Fruit fly (Drosophila melanogaster): ENCODE data around the gene Pldn.
A peak's percentile ranks its signal among the peaks of the same experiment; 100 is the strongest.

Gene Pldn

DNA sequence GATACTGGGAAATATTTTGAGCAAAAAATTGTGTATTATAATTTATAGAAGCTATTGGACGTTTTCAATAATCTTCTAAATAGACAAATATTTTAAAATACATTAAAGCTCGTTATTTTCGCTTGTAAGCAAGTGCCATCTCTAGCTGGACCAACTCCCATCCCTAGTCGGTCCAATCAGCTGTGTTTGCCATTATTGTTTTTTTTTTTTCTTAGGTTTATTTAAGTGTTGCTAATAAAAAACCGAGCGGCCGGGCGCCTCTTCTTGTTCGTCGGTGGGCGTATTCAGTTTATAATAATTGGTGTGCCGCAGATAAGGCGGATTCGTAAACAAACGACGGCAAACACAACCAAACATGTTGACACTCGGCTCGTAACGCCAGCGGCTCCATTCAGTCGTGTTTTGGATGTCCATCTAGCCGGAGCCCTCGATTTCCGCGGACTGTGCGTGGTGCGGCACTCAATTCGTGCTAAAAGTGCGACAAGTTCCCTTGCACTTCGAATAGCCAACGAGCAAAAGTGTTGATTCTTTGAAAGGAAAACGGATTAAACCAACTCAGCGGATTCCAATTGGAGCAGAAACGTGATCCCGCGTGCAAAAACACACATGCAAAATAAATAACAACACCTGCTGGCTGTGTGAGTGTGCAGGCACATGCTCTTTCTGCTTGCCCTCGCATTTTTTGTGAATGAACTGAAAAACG, 7.2 kb downstream of the Pldn start, which contains the start of gene Sugb (continued):
- peak; percentile 86 for TF ChIP-seq CG5180 (GFP tag; optimal IDR thresholded peaks at IDR 0.05)
- peak; percentile 55 for TF ChIP-seq BtbVII (GFP tag; optimal IDR thresholded peaks at IDR 0.05)
- peak; percentile 68 for TF ChIP-seq bab2 (GFP tag; optimal IDR thresholded peaks at IDR 0.05)
- peak; percentile 15 for TF ChIP-seq CG4424 (GFP tag; optimal IDR thresholded peaks at IDR 0.05)
- 0 out of 2 replicates have a peak, but pooled peaks have one; percentile 6 for TF ChIP-seq inv (GFP tag; IDR thresholded peaks at IDR 0.05; ENCODE audit: partially characterized antibody)
- TF ChIP-seq HmgZ (tag; optimal IDR thresholded peaks at IDR 0.05), result peak; percentile 63
- TF ChIP-seq h (optimal IDR thresholded peaks at IDR 0.05), result no peak
- TF ChIP-seq Sry-δ (GFP tag; optimal IDR thresholded peaks at IDR 0.05), result peak; percentile 72
- peak in 1 of 2 experiments; percentile 74 for TF ChIP-seq insv (GFP tag; optimal IDR thresholded peaks at IDR 0.05)
- TF ChIP-seq BEAF-32 (GFP tag; optimal IDR thresholded peaks at IDR 0.05), result peak; percentile 74
- TF ChIP-seq Hmx (GFP tag; optimal IDR thresholded peaks at IDR 0.05), result peak; percentile 27
- peak; percentile 63 for TF ChIP-seq rib (GFP tag; IDR thresholded peaks at IDR 0.05)
- peak; percentile 37 for TF ChIP-seq Hand (GFP tag; optimal IDR thresholded peaks at IDR 0.05)
- peak; percentile 92 for TF ChIP-seq Med (GFP tag)
- peak; percentile 7 for TF ChIP-seq CG16863 (GFP tag; optimal IDR thresholded peaks at IDR 0.05)
- TF ChIP-seq gce (GFP tag; IDR thresholded peaks at IDR 0.05), result no peak; the same call in 2 of the 3 replicates
- no peak for TF ChIP-seq hb (GFP tag; IDR thresholded peaks at IDR 0.05; ENCODE audit: partially characterized antibody)
- peak; percentile 35 for TF ChIP-seq CG10267 (tag; optimal IDR thresholded peaks at IDR 0.05)
- no peak; the same call in 2 of the 3 replicates for TF ChIP-seq CG7357 (GFP tag; IDR thresholded peaks at IDR 0.05)
- peak; percentile 9 for TF ChIP-seq CG2202 (tag; optimal IDR thresholded peaks at IDR 0.05)
- peak; percentile 66 for TF ChIP-seq CG7987 (GFP tag; optimal IDR thresholded peaks at IDR 0.05)
- no peak; the same call in 2 of the 3 replicates for TF ChIP-seq zen2 (GFP tag; IDR thresholded peaks at IDR 0.05; ENCODE audit: partially characterized antibody)
- peak; percentile 26 for TF ChIP-seq salm (tag; optimal IDR thresholded peaks at IDR 0.05)
- peak; percentile 62 for TF ChIP-seq lbe (GFP tag; optimal IDR thresholded peaks at IDR 0.05)
- no peak for TF ChIP-seq tll (GFP tag; optimal IDR thresholded peaks at IDR 0.05)
- TF ChIP-seq her (GFP tag; optimal IDR thresholded peaks at IDR 0.05), result no peak
- TF ChIP-seq bowl (GFP tag; IDR thresholded peaks at IDR 0.05), result no peak
- no peak for TF ChIP-seq ase (GFP tag; IDR thresholded peaks at IDR 0.05)
- TF ChIP-seq CG30403 (GFP tag; optimal IDR thresholded peaks at IDR 0.05), result peak; percentile 79
- TF ChIP-seq CG16815 (GFP tag; optimal IDR thresholded peaks at IDR 0.05), result no peak
- TF ChIP-seq CG17328 (GFP tag; IDR thresholded peaks at IDR 0.05), result peak; percentile 62
- peak; percentile 64 for TF ChIP-seq Nf-YC (tag; optimal IDR thresholded peaks at IDR 0.05)
- TF ChIP-seq schlank (tag; optimal IDR thresholded peaks at IDR 0.05), result peak; percentile 33
- TF ChIP-seq zfh1 (GFP tag; IDR thresholded peaks at IDR 0.05), result peak; percentile 75; the same call in 2 of the 3 replicates
- TF ChIP-seq lab (GFP tag; optimal IDR thresholded peaks at IDR 0.05), result peak; percentile 77
- TF ChIP-seq CG15011 (GFP tag; optimal IDR thresholded peaks at IDR 0.05), result peak; percentile 14
- no peak for TF ChIP-seq CG12236 (GFP tag; optimal IDR thresholded peaks at IDR 0.05)
- 0 out of 4 replicates have a peak, but pooled peaks have one; percentile 62 for TF ChIP-seq chinmo (GFP tag; IDR thresholded peaks at IDR 0.05; ENCODE audit: partially characterized antibody)
- no peak for TF ChIP-seq CkIIα-i1 (GFP tag; IDR thresholded peaks at IDR 0.05)
- TF ChIP-seq fru (optimal IDR thresholded peaks at IDR 0.05), result no peak
- no peak for TF ChIP-seq Hr78 (GFP tag; optimal IDR thresholded peaks at IDR 0.05)
- peak; percentile 80 for TF ChIP-seq slbo (GFP tag; IDR thresholded peaks at IDR 0.05)
- peak; percentile 61 for TF ChIP-seq CG10147 (GFP tag; optimal IDR thresholded peaks at IDR 0.05)
- no peak for TF ChIP-seq Dp (GFP tag; optimal IDR thresholded peaks at IDR 0.05)
- TF ChIP-seq CG12071 (GFP tag; optimal IDR thresholded peaks at IDR 0.05), result peak; percentile 8
- peak; percentile 30; the same call in 1 of the 2 replicates for TF ChIP-seq Bgb (GFP tag; IDR thresholded peaks at IDR 0.05; ENCODE audit: partially characterized antibody)
- TF ChIP-seq wdn (GFP tag; IDR thresholded peaks at IDR 0.05), result no peak
- peak; percentile 56; the same call in 1 of the 2 replicates for TF ChIP-seq hbn (GFP tag; IDR thresholded peaks at IDR 0.05; ENCODE audit: partially characterized antibody)

All from whole organism, embryonic.